Worm (Caenorhabditis elegans): ENCODE data around the gene mesp-1.

Gene mesp-1

ce11 chrIV:8499956-8500355 is 846 bp downstream of the mesp-1 start:
- TF ChIP-seq nhr-6 (tag; optimal IDR thresholded peaks at IDR 0.05) (no peak), aly-2 (tag; optimal IDR thresholded peaks at IDR 0.05) (no peak), ztf-1 (GFP tag; conservative IDR thresholded peaks at IDR 0.05) (no peak), peb-1 (tag; optimal IDR thresholded peaks at IDR 0.05) (no peak), zag-1 (tag; optimal IDR thresholded peaks at IDR 0.05) (no peak), sma-3 (GFP tag; optimal IDR thresholded peaks at IDR 0.05) (no peak), nhr-129 (tag; optimal IDR thresholded peaks at IDR 0.05) (no peak), crh-2 (tag; optimal IDR thresholded peaks at IDR 0.05) (no peak), mdl-1 (tag; optimal IDR thresholded peaks at IDR 0.05) (no peak), fos-1 (tag; optimal IDR thresholded peaks at IDR 0.05) (no peak), dmd-4 (tag; optimal IDR thresholded peaks at IDR 0.05) (no peak), ztf-11 (tag; optimal IDR thresholded peaks at IDR 0.05) (no peak), F13H6.1 (tag; optimal IDR thresholded peaks at IDR 0.05) (no peak), ceh-16 (tag; optimal IDR thresholded peaks at IDR 0.05) (no peak), skn-1 (tag; optimal IDR thresholded peaks at IDR 0.05) (no peak), mab-5 (tag; optimal IDR thresholded peaks at IDR 0.05) (no peak), nhr-23 (tag; optimal IDR thresholded peaks at IDR 0.05) (no peak), unc-62 (GFP tag; optimal IDR thresholded peaks at IDR 0.05) (no peak), ceh-82 (tag; optimal IDR thresholded peaks at IDR 0.05) (no peak)

ce11 chrIV:8501382-8501781 is 2.3 kb downstream of the mesp-1 start, which contains the start of gene C28C12.1:
Gene C28C12.1, plus strand, starts transcription at chrIV:8501682.
- TF ChIP-seq lin-39 (tag; optimal IDR thresholded peaks at IDR 0.05), result no peak
- TF ChIP-seq sma-3 (GFP tag; optimal IDR thresholded peaks at IDR 0.05), result no peak
- no peak for TF ChIP-seq Y55F3AM.14 (GFP tag; optimal IDR thresholded peaks at IDR 0.05)
- TF ChIP-seq ama-1 (optimal IDR thresholded peaks at IDR 0.05), result no peak
- TF ChIP-seq ceh-82 (tag; optimal IDR thresholded peaks at IDR 0.05), result no peak
- no peak for TF ChIP-seq nhr-77 (tag; optimal IDR thresholded peaks at IDR 0.05)

- TF ChIP-seq unc-39 (tag; optimal IDR thresholded peaks at IDR 0.05) (no peak), fos-1 (tag; optimal IDR thresholded peaks at IDR 0.05) (no peak), crh-2 (tag; optimal IDR thresholded peaks at IDR 0.05) (no peak), nhr-21 (tag; optimal IDR thresholded peaks at IDR 0.05) (no peak), nhr-237 (tag; optimal IDR thresholded peaks at IDR 0.05) (no peak), lin-11 (tag; optimal IDR thresholded peaks at IDR 0.05) (no peak), gmeb-1 (tag; optimal IDR thresholded peaks at IDR 0.05) (no peak), lsy-2 (tag; optimal IDR thresholded peaks at IDR 0.05) (no peak), ceh-16 (tag; optimal IDR thresholded peaks at IDR 0.05) (no peak), ama-1 (optimal IDR thresholded peaks at IDR 0.05) (no peak), mdl-1 (tag; optimal IDR thresholded peaks at IDR 0.05) (no peak), ZK546.5 (tag; optimal IDR thresholded peaks at IDR 0.05) (no peak), ztf-1 (GFP tag; conservative IDR thresholded peaks at IDR 0.05) (no peak), sma-3 (GFP tag; optimal IDR thresholded peaks at IDR 0.05) (no peak), blmp-1 (tag; optimal IDR thresholded peaks at IDR 0.05; ENCODE audit: insufficient read depth) (no peak), mab-5 (tag; optimal IDR thresholded peaks at IDR 0.05) (no peak), lin-39 (tag; optimal IDR thresholded peaks at IDR 0.05) (no peak), skn-1 (tag; optimal IDR thresholded peaks at IDR 0.05) (no peak), nhr-11 (tag; optimal IDR thresholded peaks at IDR 0.05) (no peak)
These were observed 6.9 kb downstream of the mesp-1 start for ce11 chrIV:8506034-8506433.

ce11 chrIV:8510534-8510933 is 11.4 kb downstream of the mesp-1 start, which contains the start of gene tag-77:
Gene tag-77, minus strand, starts transcription at chrIV:8510548.
- TF ChIP-seq snpc-4 (tag; optimal IDR thresholded peaks at IDR 0.05), result peak; percentile 26
- TF ChIP-seq ztf-4 (tag; optimal IDR thresholded peaks at IDR 0.05), result no peak
- TF ChIP-seq nhr-129 (tag; optimal IDR thresholded peaks at IDR 0.05), result peak; percentile 20
- TF ChIP-seq fos-1 (tag; optimal IDR thresholded peaks at IDR 0.05), result peak; percentile 92

ce11 chrIV:8511056-8511455 is 11.9 kb downstream of the mesp-1 start, which contains the start of gene mes-6:
Gene mes-6, plus strand, starts transcription at chrIV:8511284.
- TF ChIP-seq ztf-4 (tag; optimal IDR thresholded peaks at IDR 0.05) (no peak), crh-2 (tag; optimal IDR thresholded peaks at IDR 0.05) (peak; percentile 33), fos-1 (tag; optimal IDR thresholded peaks at IDR 0.05) (peak; percentile 14), aly-2 (tag; optimal IDR thresholded peaks at IDR 0.05) (no peak), unc-55 (GFP tag; optimal IDR thresholded peaks at IDR 0.05) (peak; percentile 67), C34F6.9 (tag; optimal IDR thresholded peaks at IDR 0.05) (peak; percentile 45), snpc-4 (tag; optimal IDR thresholded peaks at IDR 0.05) (peak; percentile 17), nhr-237 (tag; optimal IDR thresholded peaks at IDR 0.05) (no peak), nhr-129 (tag; optimal IDR thresholded peaks at IDR 0.05) (peak; percentile 17), lsy-2 (tag; optimal IDR thresholded peaks at IDR 0.05) (peak in 1 of 2 experiments; percentile 70), sma-3 (GFP tag; optimal IDR thresholded peaks at IDR 0.05) (peak; percentile 2), gmeb-1 (tag; optimal IDR thresholded peaks at IDR 0.05) (peak; percentile 82), mab-5 (tag; optimal IDR thresholded peaks at IDR 0.05) (no peak), lin-13 (GFP tag; optimal IDR thresholded peaks at IDR 0.05) (peak; percentile 48)
